Fruit fly (Drosophila melanogaster) whole organism, embryonic: Measurements from ENCODE around the gene CCAP-R.

Source experiments
- Awh ChIP-seq: fragments of 200-800 bp; sonication (Bioruptor generic); IDR thresholded peaks from 2 replicates; pipeline ENCODE4, ENCODE4 v1.3.6; 2022; ENCODE audit warnings: missing biosample characterization, missing genetic modification characterization
- CG10321 ChIP-seq: fragments of 200-800 bp; sonication (Bioruptor generic); IDR thresholded peaks from 2 replicates; pipeline ENCODE4 v1.3.6; 2022; ENCODE audit warnings: missing biosample characterization, missing genetic modification characterization
- CG11695 ChIP-seq: fragments of 200-800 bp; sonication (Bioruptor generic); IDR thresholded peaks from 3 replicates; pipeline ENCODE4 v1.3.6; 2022; ENCODE audit warnings: missing biosample characterization, missing genetic modification characterization
- CG12236 ChIP-seq: fragments of 200-800 bp; sonication (Bioruptor generic); optimal IDR thresholded peaks from 2 replicates; lab custom pipeline; 2016; ENCODE audit warnings: missing biosample characterization, missing genetic modification characterization
- CG14014 ChIP-seq: fragments of 200-800 bp; sonication (Bioruptor generic); IDR thresholded peaks from 2 replicates; pipeline ENCODE4 v1.3.6; 2022; ENCODE audit warnings: missing biosample characterization, missing genetic modification characterization
- CG14860 ChIP-seq: fragments of 200-800 bp; sonication (Bioruptor generic); IDR thresholded peaks from 3 replicates; pipeline ENCODE4 v1.3.6; 2022; ENCODE audit warnings: missing biosample characterization, missing genetic modification characterization; ENCODE audit not compliant: partially characterized antibody
- CG17186 ChIP-seq: fragments of 200-800 bp; sonication (Bioruptor generic); optimal IDR thresholded peaks from 3 replicates; lab custom pipeline; 2017; ENCODE audit warnings: missing biosample characterization, missing genetic modification reagents, missing genetic modification characterization
- CG17829 ChIP-seq: fragments of 200-800 bp; optimal IDR thresholded peaks from 2 replicates; lab custom pipeline; 2019; ENCODE audit warnings: missing biosample characterization, mild to moderate bottlenecking, missing genetic modification characterization, moderate library complexity
- CG18476 ChIP-seq: fragments of 200-800 bp; sonication (Bioruptor generic); optimal IDR thresholded peaks from 2 replicates; lab custom pipeline; 2016; ENCODE audit warnings: missing biosample characterization, mild to moderate bottlenecking, missing genetic modification characterization
- CG2129 ChIP-seq: fragments of 200-800 bp; sonication (Bioruptor generic); IDR thresholded peaks from 2 replicates; pipeline ENCODE4 v1.3.6; 2022; ENCODE audit warnings: missing biosample characterization, missing genetic modification characterization; ENCODE audit not compliant: partially characterized antibody
- CG30403 ChIP-seq: fragments of 200-800 bp; sonication (Bioruptor generic); optimal IDR thresholded peaks from 3 replicates; lab custom pipeline; 2016; ENCODE audit warnings: missing biosample characterization, missing genetic modification characterization
- CG3065 ChIP-seq: fragments of 200-800 bp; sonication (Bioruptor generic); optimal IDR thresholded peaks from 2 replicates; lab custom pipeline; 2016; ENCODE audit warnings: missing biosample characterization, missing genetic modification characterization
- CG33213 ChIP-seq: fragments of 200-800 bp; sonication (Bioruptor generic); optimal IDR thresholded peaks from 3 replicates; lab custom pipeline; 2016; ENCODE audit warnings: missing biosample characterization, missing genetic modification characterization
- CG4282 ChIP-seq: fragments of 200-800 bp; sonication (Bioruptor generic); optimal IDR thresholded peaks from 2 replicates; lab custom pipeline; 2016; ENCODE audit warnings: missing biosample characterization, missing genetic modification characterization
- CG4730 ChIP-seq: fragments of 200-800 bp; sonication (Bioruptor generic); IDR thresholded peaks from 2 replicates; pipeline ENCODE4 v1.3.6; 2022; ENCODE audit warnings: missing biosample characterization, missing genetic modification characterization
- CG6175 ChIP-seq: fragments of 200-800 bp; sonication (Bioruptor generic); IDR thresholded peaks from 3 replicates; pipeline ENCODE4 v1.3.6; 2022; ENCODE audit warnings: missing biosample characterization, missing genetic modification characterization
- CG6689 ChIP-seq: fragments of 200-800 bp; sonication (Bioruptor generic); IDR thresholded peaks from 2 replicates; pipeline ENCODE4 v1.3.6; 2022; ENCODE audit warnings: missing biosample characterization, missing genetic modification characterization
- D19A ChIP-seq: fragments of 200-800 bp; optimal IDR thresholded peaks from 3 replicates; lab custom pipeline; 2019; ENCODE audit warnings: missing biosample characterization, mild to moderate bottlenecking, missing genetic modification characterization, moderate library complexity
- Deaf1 ChIP-seq: fragments of 200-800 bp; optimal IDR thresholded peaks from 3 replicates; lab custom pipeline; 2019; ENCODE audit warnings: missing biosample characterization, mild to moderate bottlenecking, missing genetic modification characterization, moderate library complexity
- Dll ChIP-seq: fragments of 200-800 bp; sonication (Bioruptor generic); IDR thresholded peaks from 4 replicates; pipeline ENCODE4 v1.3.6; 2022; ENCODE audit warnings: missing biosample characterization, missing genetic modification characterization; ENCODE audit not compliant: partially characterized antibody
- HLH54F ChIP-seq: fragments of 200-800 bp; sonication (Bioruptor generic); optimal IDR thresholded peaks from 3 replicates; lab custom pipeline; 2016; ENCODE audit warnings: missing biosample characterization, missing genetic modification characterization
- Hand ChIP-seq: fragments of 200-800 bp; sonication (Bioruptor generic); optimal IDR thresholded peaks from 2 replicates; lab custom pipeline; 2017; ENCODE audit warnings: mild to moderate bottlenecking, missing biosample characterization, missing genetic modification reagents, missing genetic modification characterization
- HmgZ ChIP-seq: fragments of 200-800 bp; sonication (Bioruptor generic); optimal IDR thresholded peaks from 2 replicates; lab custom pipeline; 2018; ENCODE audit warnings: missing biosample characterization, mild to moderate bottlenecking, missing genetic modification characterization
- Jarid2 ChIP-seq: fragments of 200-800 bp; sonication (Bioruptor generic); optimal IDR thresholded peaks from 3 replicates; lab custom pipeline; 2017; ENCODE audit warnings: mild to moderate bottlenecking, missing biosample characterization, missing genetic modification reagents, missing genetic modification characterization
- MESR4 ChIP-seq: fragments of 200-800 bp; sonication (Bioruptor generic); optimal IDR thresholded peaks from 2 replicates; lab custom pipeline; 2018; ENCODE audit warnings: missing biosample characterization, mild to moderate bottlenecking, missing genetic modification characterization, moderate library complexity
- Mad ChIP-seq: fragments of 200-800 bp; sonication (Bioruptor generic); optimal IDR thresholded peaks from 2 replicates; lab custom pipeline; 2016; ENCODE audit warnings: missing biosample characterization, missing genetic modification characterization
- Myb ChIP-seq: fragments of 200-800 bp; sonication (Bioruptor generic); optimal IDR thresholded peaks from 2 replicates; lab custom pipeline; 2016; ENCODE audit warnings: missing biosample characterization, missing genetic modification characterization
- Six4 ChIP-seq: fragments of 200-800 bp; sonication (Bioruptor generic); optimal IDR thresholded peaks from 2 replicates; lab custom pipeline; 2016; ENCODE audit warnings: missing biosample characterization, missing genetic modification characterization
- Sox100B ChIP-seq: fragments of 200-800 bp; sonication (Bioruptor generic); optimal IDR thresholded peaks from 3 replicates; lab custom pipeline; 2018; ENCODE audit warnings: missing biosample characterization, mild to moderate bottlenecking, missing genetic modification characterization
- Spps ChIP-seq: fragments of 200-800 bp; sonication (Bioruptor generic); optimal IDR thresholded peaks from 2 replicates; lab custom pipeline; 2018; ENCODE audit warnings: missing biosample characterization, mild to moderate bottlenecking, missing genetic modification characterization
- Stat92E ChIP-seq, 3 experiments: fragments of >200 bp in 2 of 3; fragments of 200-800 bp in 1 of 3; sonication (Bioruptor generic) in 1 of 3; optimal IDR thresholded peaks; 2 replicates each; lab custom pipeline; 2017 to 2019; ENCODE audit warnings: missing biosample characterization in 3 of 3, missing genetic modification characterization in 3 of 3, mild to moderate bottlenecking in 1 of 3, moderate library complexity in 1 of 3
- Taf1 ChIP-seq: fragments of 200-800 bp; sonication (Bioruptor generic); IDR thresholded peaks from 2 replicates; pipeline ENCODE4 v1.3.6; 2022; ENCODE audit warnings: missing biosample characterization, missing genetic modification characterization
- bcd ChIP-seq: fragments of 200-800 bp; sonication (Bioruptor generic); optimal IDR thresholded peaks from 2 replicates; lab custom pipeline; 2017; ENCODE audit warnings: missing biosample characterization, mild to moderate bottlenecking, missing genetic modification characterization
- bowl ChIP-seq: fragments of 200-800 bp; sonication (Bioruptor generic); IDR thresholded peaks from 2 replicates; pipeline ENCODE4 v1.3.6; 2022; ENCODE audit warnings: missing biosample characterization, missing genetic modification characterization
- croc ChIP-seq: fragments of 200-800 bp; sonication (Bioruptor generic); conservative IDR thresholded peaks from 3 replicates; pipeline ENCODE4 v1.3.6; 2022; ENCODE audit warnings: missing biosample characterization, missing genetic modification characterization
- da ChIP-seq: fragments of 200-800 bp; sonication (Bioruptor generic); optimal IDR thresholded peaks from 2 replicates; lab custom pipeline; 2016; ENCODE audit warnings: missing biosample characterization, missing genetic modification characterization
- danr ChIP-seq: fragments of 200-800 bp; sonication (Bioruptor generic); IDR thresholded peaks from 2 replicates; pipeline ENCODE4 v1.3.6; 2022; ENCODE audit warnings: missing biosample characterization, missing genetic modification characterization
- dimm ChIP-seq: fragments of 200-800 bp; sonication (Bioruptor generic); IDR thresholded peaks from 2 replicates; pipeline ENCODE4 v1.3.6; 2022; ENCODE audit warnings: missing biosample characterization, missing genetic modification characterization
- emc ChIP-seq: fragments of 200-800 bp; sonication (Bioruptor generic); optimal IDR thresholded peaks from 2 replicates; lab custom pipeline; 2016; ENCODE audit warnings: missing biosample characterization, missing genetic modification characterization
- grn ChIP-seq: fragments of 200-800 bp; sonication (Bioruptor generic); optimal IDR thresholded peaks from 3 replicates; lab custom pipeline; 2017; ENCODE audit warnings: missing biosample characterization, missing genetic modification characterization
- kni ChIP-seq: fragments of 200-800 bp; sonication (Bioruptor generic); optimal IDR thresholded peaks from 3 replicates; lab custom pipeline; 2017; ENCODE audit warnings: mild to moderate bottlenecking, missing biosample characterization, missing genetic modification reagents, missing genetic modification characterization
- pnt ChIP-seq: fragments of 200-800 bp; sonication (Bioruptor generic); optimal IDR thresholded peaks from 3 replicates; lab custom pipeline; 2016; ENCODE audit warnings: missing biosample characterization, missing genetic modification characterization
- sens ChIP-seq: fragments of 200-800 bp; sonication (Bioruptor generic); peaks from one replicate; lab custom pipeline; 2016; ENCODE audit warnings: missing biosample characterization, missing genetic modification characterization
- sim ChIP-seq: fragments of 200-800 bp; sonication (Bioruptor generic); IDR thresholded peaks from 2 replicates; pipeline ENCODE4 v1.3.6; 2022; ENCODE audit warnings: missing biosample characterization, missing genetic modification characterization
- sisA ChIP-seq: fragments of 200-800 bp; sonication (Bioruptor generic); IDR thresholded peaks from 2 replicates; pipeline ENCODE4 v1.3.6; 2022; ENCODE audit warnings: missing biosample characterization, missing genetic modification characterization
- slbo ChIP-seq: fragments of 200-800 bp; sonication (Bioruptor generic); IDR thresholded peaks from 2 replicates; pipeline ENCODE4 v1.3.6; 2022; ENCODE audit warnings: missing biosample characterization, missing genetic modification characterization
- stc ChIP-seq: fragments of 200-800 bp; sonication (Bioruptor generic); IDR thresholded peaks from 2 replicates; pipeline ENCODE4 v1.3.6; 2022; ENCODE audit warnings: missing biosample characterization, missing genetic modification characterization
- sug ChIP-seq: fragments of 200-800 bp; optimal IDR thresholded peaks from 2 replicates; lab custom pipeline; 2019; ENCODE audit warnings: missing biosample characterization, mild to moderate bottlenecking, missing genetic modification characterization, moderate library complexity
- z ChIP-seq: fragments of 200-800 bp; sonication (Bioruptor generic); IDR thresholded peaks from 3 replicates; pipeline ENCODE4 v1.3.6; 2022; ENCODE audit warnings: missing biosample characterization, missing genetic modification characterization
- zen ChIP-seq: fragments of 200-800 bp; sonication (Bioruptor generic); optimal IDR thresholded peaks from 3 replicates; lab custom pipeline; 2018; ENCODE audit warnings: missing biosample characterization, mild to moderate bottlenecking, missing genetic modification characterization, moderate library complexity

The CCAP-R gene

dm6 chr3R:26000720-26001682 lies 44.9 kb upstream of the CCAP-R start (continued):
- TF ChIP-seq CG17186 (GFP tag; lab: Kevin White, UChicago) = no peak
- no peak for TF ChIP-seq CG12236 (GFP tag; lab: Kevin White, UChicago)
- no peak for TF ChIP-seq Jarid2 (GFP tag; lab: Kevin White, UChicago)
- TF ChIP-seq CG30403 (GFP tag; lab: Kevin White, UChicago) = no peak
- TF ChIP-seq HmgZ (tag; lab: Kevin White, UChicago) = no peak
- no peak for TF ChIP-seq Stat92E (GFP tag; optimal IDR thresholded peaks at IDR 0.05; lab: Kevin White, UChicago)
- no peak for TF ChIP-seq CG10321
- peak; percentile 78 for TF ChIP-seq sens (GFP tag; lab: Kevin White, UChicago)
- TF ChIP-seq grn (GFP tag; lab: Kevin White, UChicago) = peak; percentile 81
- TF ChIP-seq CG6175 (GFP tag; lab: Robert Waterston, UW) = no peak
- TF ChIP-seq CG14014 (GFP tag; lab: Robert Waterston, UW) = no peak
- TF ChIP-seq kni = peak; percentile 86
- no peak for TF ChIP-seq Taf1 (GFP tag; lab: Robert Waterston, UW)
- TF ChIP-seq CG4282 (GFP tag; lab: Kevin White, UChicago) = no peak
- no peak for TF ChIP-seq CG4730 (GFP tag; lab: Robert Waterston, UW)
- TF ChIP-seq Dll (GFP tag; lab: Robert Waterston, UW) = 0 out of 4 replicates have a peak, but pooled peaks have one; percentile 13
- no peak for TF ChIP-seq Spps
- TF ChIP-seq emc (GFP tag; lab: Kevin White, UChicago) = no peak
- TF ChIP-seq Hand (GFP tag; lab: Kevin White, UChicago) = no peak
- TF ChIP-seq HLH54F (GFP tag; lab: Kevin White, UChicago) = no peak
- TF ChIP-seq bowl (GFP tag; lab: Robert Waterston, UW) = no peak
- no peak for TF ChIP-seq Myb (GFP tag; lab: Kevin White, UChicago)
- TF ChIP-seq MESR4 (GFP tag; lab: Kevin White, UChicago) = no peak
- TF ChIP-seq bcd (GFP tag; lab: Kevin White, UChicago) = no peak
- TF ChIP-seq CG2129 = no peak
- no peak for TF ChIP-seq CG17829 (tag; lab: Kevin White, UChicago)
- no peak for TF ChIP-seq croc
- TF ChIP-seq slbo (GFP tag; lab: Robert Waterston, UW) = no peak
- TF ChIP-seq Awh (GFP tag; lab: Robert Waterston, UW) = no peak
- TF ChIP-seq pnt (GFP tag; lab: Kevin White, UChicago) = no peak
- no peak for TF ChIP-seq stc
- no peak for TF ChIP-seq CG6689 (GFP tag; lab: Robert Waterston, UW)
- TF ChIP-seq Six4 (GFP tag; lab: Kevin White, UChicago) = no peak
- TF ChIP-seq dimm (GFP tag; lab: Robert Waterston, UW) = no peak
- no peak for TF ChIP-seq danr
- TF ChIP-seq sisA (GFP tag; lab: Robert Waterston, UW) = no peak
- no peak for TF ChIP-seq sug (tag; lab: Kevin White, UChicago)
- peak; percentile 99 for TF ChIP-seq CG18476 (GFP tag; lab: Kevin White, UChicago)
- TF ChIP-seq zen (tag; lab: Kevin White, UChicago) = no peak
- no peak for TF ChIP-seq CG33213
- TF ChIP-seq da = no peak
- TF ChIP-seq Mad = no peak
- no peak for TF ChIP-seq Sox100B (GFP tag; lab: Kevin White, UChicago)
- TF ChIP-seq CG14860 (GFP tag; lab: Robert Waterston, UW) = no peak
- TF ChIP-seq CG3065 (GFP tag; lab: Kevin White, UChicago) = no peak
- TF ChIP-seq CG11695 = no peak
- TF ChIP-seq D19A (tag; lab: Kevin White, UChicago) = no peak
- TF ChIP-seq Deaf1 (tag; lab: Kevin White, UChicago) = no peak
- TF ChIP-seq z = peak; percentile 75; the same call in 2 of the 3 replicates
- no peak for TF ChIP-seq sim
